Worm (Caenorhabditis elegans): Measurements from ENCODE around the gene srx-98.

Gene srx-98

ce11 chrII:3694664-3695063 is 23.8 kb upstream of the srx-98 start, which contains the start of gene srx-102:
srx-102 (minus strand) TSS chrII:3694764.
- TF ChIP-seq hnd-1 (tag; optimal IDR thresholded peaks at IDR 0.05) (no peak), hmg-4 (GFP tag; optimal IDR thresholded peaks at IDR 0.05) (no peak), tbx-37 (GFP tag; conservative IDR thresholded peaks at IDR 0.05) (no peak), B0310.2 (tag; optimal IDR thresholded peaks at IDR 0.05) (no peak)

ce11 chrII:3690646-3691045 is 19.8 kb upstream of the srx-98 start, which contains the start of gene srx-101:
srx-101 (minus strand) TSS chrII:3690746.
- TF ChIP-seq B0310.2 (tag; optimal IDR thresholded peaks at IDR 0.05) (no peak), flt-1 (GFP tag; IDR thresholded peaks at IDR 0.05) (no peak), tbx-37 (GFP tag; conservative IDR thresholded peaks at IDR 0.05) (no peak), ceh-36 (tag; optimal IDR thresholded peaks at IDR 0.05) (no peak), tra-4 (tag; optimal IDR thresholded peaks at IDR 0.05) (no peak), tbx-11 (GFP tag; IDR thresholded peaks at IDR 0.05) (no peak), ama-1 (optimal IDR thresholded peaks at IDR 0.05) (no peak)

ce11 chrII:3688333-3688732 is 17.5 kb upstream of the srx-98 start, which contains the start of gene ifas-1:
ifas-1 (minus strand) TSS chrII:3688719.
- TF ChIP-seq scrt-1 (GFP tag; IDR thresholded peaks at IDR 0.05), result no peak
- TF ChIP-seq hnd-1 (tag; optimal IDR thresholded peaks at IDR 0.05), result no peak
- TF ChIP-seq ets-7 (tag; optimal IDR thresholded peaks at IDR 0.05), result no peak
- no peak for TF ChIP-seq tbx-11 (GFP tag; IDR thresholded peaks at IDR 0.05)
- TF ChIP-seq tra-4 (tag; optimal IDR thresholded peaks at IDR 0.05), result no peak
- no peak for TF ChIP-seq tbx-37 (GFP tag; conservative IDR thresholded peaks at IDR 0.05)
- no peak for TF ChIP-seq ceh-36 (tag; optimal IDR thresholded peaks at IDR 0.05)
- TF ChIP-seq aly-1 (tag; optimal IDR thresholded peaks at IDR 0.05), result no peak
- TF ChIP-seq ama-1 (optimal IDR thresholded peaks at IDR 0.05), result no peak
- no peak for TF ChIP-seq flt-1 (GFP tag; IDR thresholded peaks at IDR 0.05)
- TF ChIP-seq ceh-13 (GFP tag; optimal IDR thresholded peaks at IDR 0.05), result no peak
- no peak for TF ChIP-seq hmbx-1 (tag; optimal IDR thresholded peaks at IDR 0.05)
- TF ChIP-seq B0310.2 (tag; optimal IDR thresholded peaks at IDR 0.05), result no peak
- TF ChIP-seq pes-1 (GFP tag; IDR thresholded peaks at IDR 0.05), result no peak
- no peak for TF ChIP-seq sea-1 (GFP tag; conservative IDR thresholded peaks at IDR 0.05)

ce11 chrII:3684487-3685067 is 13.7 kb upstream of the srx-98 start:
- TF ChIP-seq tra-4 (tag; optimal IDR thresholded peaks at IDR 0.05) (no peak), ceh-13 (GFP tag; optimal IDR thresholded peaks at IDR 0.05) (no peak), ets-7 (tag; optimal IDR thresholded peaks at IDR 0.05) (no peak), tbx-11 (GFP tag; IDR thresholded peaks at IDR 0.05) (no peak), scrt-1 (GFP tag; IDR thresholded peaks at IDR 0.05) (no peak), ama-1 (optimal IDR thresholded peaks at IDR 0.05) (no peak), sea-1 (GFP tag; conservative IDR thresholded peaks at IDR 0.05) (no peak), hmbx-1 (tag; optimal IDR thresholded peaks at IDR 0.05) (no peak), flt-1 (GFP tag; IDR thresholded peaks at IDR 0.05) (no peak), hmg-4 (GFP tag; optimal IDR thresholded peaks at IDR 0.05) (no peak), hnd-1 (tag; optimal IDR thresholded peaks at IDR 0.05) (no peak), aly-1 (tag; optimal IDR thresholded peaks at IDR 0.05) (no peak), B0310.2 (tag; optimal IDR thresholded peaks at IDR 0.05) (no peak), pes-1 (GFP tag; IDR thresholded peaks at IDR 0.05) (no peak), F13C5.2 (tag; optimal IDR thresholded peaks at IDR 0.05) (no peak)

ce11 chrII:3682770-3683234 is 11.9 kb upstream of the srx-98 start, which contains the start of gene F19B10.1:
F19B10.1 (plus strand) TSS chrII:3683184.
- no peak for TF ChIP-seq B0310.2 (tag; optimal IDR thresholded peaks at IDR 0.05)
- no peak for TF ChIP-seq hmbx-1 (tag; optimal IDR thresholded peaks at IDR 0.05)
- TF ChIP-seq F13C5.2 (tag; optimal IDR thresholded peaks at IDR 0.05), result no peak
- TF ChIP-seq pes-1 (GFP tag; IDR thresholded peaks at IDR 0.05), result no peak
- TF ChIP-seq flt-1 (GFP tag; IDR thresholded peaks at IDR 0.05), result no peak
- TF ChIP-seq tra-4 (tag; optimal IDR thresholded peaks at IDR 0.05), result no peak
- no peak for TF ChIP-seq scrt-1 (GFP tag; IDR thresholded peaks at IDR 0.05)
- no peak for TF ChIP-seq tbx-37 (GFP tag; conservative IDR thresholded peaks at IDR 0.05)
- TF ChIP-seq tbx-11 (GFP tag; IDR thresholded peaks at IDR 0.05), result no peak
- no peak for TF ChIP-seq sea-1 (GFP tag; conservative IDR thresholded peaks at IDR 0.05)
- no peak for TF ChIP-seq aly-1 (tag; optimal IDR thresholded peaks at IDR 0.05)

- no peak for TF ChIP-seq tra-4 (tag; optimal IDR thresholded peaks at IDR 0.05)
- TF ChIP-seq sea-1 (GFP tag; conservative IDR thresholded peaks at IDR 0.05), result no peak
- no peak for TF ChIP-seq ets-7 (tag; optimal IDR thresholded peaks at IDR 0.05)
- TF ChIP-seq aly-1 (tag; optimal IDR thresholded peaks at IDR 0.05), result no peak
- no peak for TF ChIP-seq B0310.2 (tag; optimal IDR thresholded peaks at IDR 0.05)
- TF ChIP-seq hnd-1 (tag; optimal IDR thresholded peaks at IDR 0.05), result no peak
- no peak for TF ChIP-seq ceh-36 (tag; optimal IDR thresholded peaks at IDR 0.05)
- no peak for TF ChIP-seq ama-1 (optimal IDR thresholded peaks at IDR 0.05)
- TF ChIP-seq flt-1 (GFP tag; IDR thresholded peaks at IDR 0.05), result no peak
- TF ChIP-seq hmg-4 (GFP tag; optimal IDR thresholded peaks at IDR 0.05), result no peak
- no peak for TF ChIP-seq scrt-1 (GFP tag; IDR thresholded peaks at IDR 0.05)
- TF ChIP-seq tbx-37 (GFP tag; conservative IDR thresholded peaks at IDR 0.05), result no peak
- TF ChIP-seq pes-1 (GFP tag; IDR thresholded peaks at IDR 0.05), result no peak
- no peak for TF ChIP-seq ceh-13 (GFP tag; optimal IDR thresholded peaks at IDR 0.05)
- TF ChIP-seq F13C5.2 (tag; optimal IDR thresholded peaks at IDR 0.05), result no peak
- no peak for TF ChIP-seq tbx-11 (GFP tag; IDR thresholded peaks at IDR 0.05)
- no peak for TF ChIP-seq hmbx-1 (tag; optimal IDR thresholded peaks at IDR 0.05)
Observed at ce11 chrII:3681365-3682083, 10.7 kb upstream of the srx-98 start, which contains the start of gene F19B10.10. F19B10.10 (minus strand) TSS chrII:3681415.

- no peak for TF ChIP-seq tbx-11 (GFP tag; IDR thresholded peaks at IDR 0.05)
Observed at ce11 chrII:3680366-3680765, 9.5 kb upstream of the srx-98 start.

Measured in whole organism, early embryonic.